Fruit fly (Drosophila melanogaster) whole organism: ENCODE data around the gene CG12093.

ENCODE experiments used
- CG8478 ChIP-seq: fragments of >200 bp; optimal IDR thresholded peaks from 2 replicates; lab custom pipeline; 2018; ENCODE audit warnings: inconsistent platforms
- Dll ChIP-seq: fragments of >200 bp; optimal IDR thresholded peaks from 2 replicates; lab custom pipeline; 2017
- EcR ChIP-seq, 2 experiments: fragments of >200 bp; optimal IDR thresholded peaks; 2 replicates each; lab custom pipeline; 2017; ENCODE audit warnings: missing biosample characterization in 2 of 2, missing genetic modification characterization in 2 of 2, missing genetic modification reagents in 2 of 2
- pan ChIP-seq: fragments of >200 bp; optimal IDR thresholded peaks from 2 replicates; lab custom pipeline; 2017
- psq ChIP-seq: fragments of >200 bp; optimal IDR thresholded peaks from 2 replicates; lab custom pipeline; 2017
- usp ChIP-seq: fragments of >200 bp; optimal IDR thresholded peaks from 2 replicates; lab custom pipeline; 2017; ENCODE audit warnings: missing biosample characterization, missing genetic modification characterization, mixed read lengths

Gene CG12093

dm6 chr3L:2781991-2782677 is 8.3 kb upstream of the CG12093 start, which contains the start of gene Pgant6:
Gene Pgant6, plus strand, starts transcription at chr3L:2782255.
- TF ChIP-seq pan (lab: Kevin White, UChicago), result no peak
- TF ChIP-seq psq (lab: Kevin White, UChicago), result no peak
- TF ChIP-seq CG8478 (lab: Kevin White, UChicago), result no peak
- TF ChIP-seq Dll (lab: Kevin White, UChicago), result no peak
- no peak for TF ChIP-seq EcR (GFP tag; optimal IDR thresholded peaks at IDR 0.05; lab: Kevin White, UChicago)
- no peak for TF ChIP-seq usp (GFP tag; lab: Kevin White, UChicago)

- no peak for TF ChIP-seq psq (lab: Kevin White, UChicago)
- TF ChIP-seq pan (lab: Kevin White, UChicago), result no peak
- no peak for TF ChIP-seq usp (GFP tag; lab: Kevin White, UChicago)
- no peak for TF ChIP-seq Dll (lab: Kevin White, UChicago)
- no peak for TF ChIP-seq CG8478 (lab: Kevin White, UChicago)
- no peak for TF ChIP-seq EcR (GFP tag; optimal IDR thresholded peaks at IDR 0.05; lab: Kevin White, UChicago)
Observed at dm6 chr3L:2780711-2781110, 6.9 kb upstream of the CG12093 start, which contains the start of gene mRpS35. Gene mRpS35, plus strand, starts transcription at chr3L:2780899.

- TF ChIP-seq usp (GFP tag; lab: Kevin White, UChicago), result no peak
- no peak for TF ChIP-seq EcR (GFP tag; optimal IDR thresholded peaks at IDR 0.05; lab: Kevin White, UChicago)
- TF ChIP-seq Dll (lab: Kevin White, UChicago), result no peak
- TF ChIP-seq psq (lab: Kevin White, UChicago), result no peak
- TF ChIP-seq pan (lab: Kevin White, UChicago), result no peak
- TF ChIP-seq CG8478 (lab: Kevin White, UChicago), result no peak
Observed at dm6 chr3L:2772045-2772444, 1.8 kb downstream of the CG12093 start, which contains the start of gene AhcyL1. Gene AhcyL1, minus strand, starts transcription at chr3L:2772325.

- no peak for TF ChIP-seq Dll (lab: Kevin White, UChicago)
- TF ChIP-seq pan (lab: Kevin White, UChicago), result no peak
- TF ChIP-seq EcR (GFP tag; optimal IDR thresholded peaks at IDR 0.05; lab: Kevin White, UChicago), result no peak
- TF ChIP-seq usp (GFP tag; lab: Kevin White, UChicago), result no peak
- TF ChIP-seq CG8478 (lab: Kevin White, UChicago), result no peak
- TF ChIP-seq psq (lab: Kevin White, UChicago), result no peak
Observed at dm6 chr3L:2766269-2767088, 7.3 kb downstream of the CG12093 start, which contains the start of the genes Mrtf and Non2. Gene Mrtf, minus strand, starts transcription at chr3L:2766536. Gene Non2, plus strand, starts transcription at chr3L:2766999.

- peak; percentile 23 for TF ChIP-seq psq (lab: Kevin White, UChicago)
- TF ChIP-seq CG8478 (lab: Kevin White, UChicago), result no peak
Observed at dm6 chr3L:2765794-2766268, 8.0 kb downstream of the CG12093 start.

- TF ChIP-seq pan (lab: Kevin White, UChicago) (no peak), psq (lab: Kevin White, UChicago) (no peak), usp (GFP tag; lab: Kevin White, UChicago) (no peak), CG8478 (lab: Kevin White, UChicago) (no peak), EcR (GFP tag; optimal IDR thresholded peaks at IDR 0.05; lab: Kevin White, UChicago) (no peak), Dll (lab: Kevin White, UChicago) (no peak)
Observed at dm6 chr3L:2765013-2765738, 8.6 kb downstream of the CG12093 start.

dm6 chr3L:2763762-2764161 is 10.0 kb downstream of the CG12093 start:
- TF ChIP-seq EcR (GFP tag; optimal IDR thresholded peaks at IDR 0.05; lab: Kevin White, UChicago) (no peak), pan (lab: Kevin White, UChicago) (no peak), CG8478 (lab: Kevin White, UChicago) (no peak), Dll (lab: Kevin White, UChicago) (no peak), usp (GFP tag; lab: Kevin White, UChicago) (no peak), psq (lab: Kevin White, UChicago) (no peak)

dm6 chr3L:2762122-2762521 is 11.7 kb downstream of the CG12093 start:
- no peak for TF ChIP-seq usp (GFP tag; lab: Kevin White, UChicago)
- no peak for TF ChIP-seq pan (lab: Kevin White, UChicago)
- TF ChIP-seq EcR (GFP tag; optimal IDR thresholded peaks at IDR 0.05; lab: Kevin White, UChicago), result no peak
- no peak for TF ChIP-seq CG8478 (lab: Kevin White, UChicago)
- no peak for TF ChIP-seq psq (lab: Kevin White, UChicago)
- no peak for TF ChIP-seq Dll (lab: Kevin White, UChicago)

- no peak for TF ChIP-seq Dll (lab: Kevin White, UChicago)
- TF ChIP-seq CG8478 (lab: Kevin White, UChicago), result no peak
- no peak for TF ChIP-seq EcR (GFP tag; optimal IDR thresholded peaks at IDR 0.05; lab: Kevin White, UChicago)
- no peak for TF ChIP-seq usp (GFP tag; lab: Kevin White, UChicago)
- TF ChIP-seq psq (lab: Kevin White, UChicago), result no peak
- no peak for TF ChIP-seq pan (lab: Kevin White, UChicago)
Observed at dm6 chr3L:2748359-2748758, 25.4 kb downstream of the CG12093 start.

- TF ChIP-seq CG8478 (lab: Kevin White, UChicago) (no peak), usp (GFP tag; lab: Kevin White, UChicago) (no peak), EcR (GFP tag; optimal IDR thresholded peaks at IDR 0.05; lab: Kevin White, UChicago) (no peak), pan (lab: Kevin White, UChicago) (no peak), Dll (lab: Kevin White, UChicago) (no peak), psq (lab: Kevin White, UChicago) (no peak)
Observed at dm6 chr3L:2745698-2746410, 28.0 kb downstream of the CG12093 start.
